Worm (Caenorhabditis elegans) whole organism, young adult: Measurements from ENCODE around the gene col-111.

ENCODE experiments used
- F23B12.7 ChIP-seq: sonication (generic microtip); optimal IDR thresholded peaks from 2 replicates; lab custom pipeline; 2017; ENCODE audit warnings: missing genetic modification characterization, mild to moderate bottlenecking, missing compliant biosample characterization, antibody characterized with exemption, moderate library complexity; ENCODE audit not compliant: insufficient read depth
- F37B4.10 ChIP-seq: fragments of 200-800 bp; sonication (Bioruptor generic); IDR thresholded peaks from 2 replicates; pipeline ENCODE4 v1.3.6; 2022; ENCODE audit warnings: missing genetic modification characterization, missing compliant biosample characterization
- F49E8.2 ChIP-seq: sonication (generic microtip); optimal IDR thresholded peaks from 3 replicates; lab custom pipeline; 2017; ENCODE audit warnings: missing genetic modification characterization, mild to moderate bottlenecking, missing compliant biosample characterization, antibody characterized with exemption, moderate library complexity; ENCODE audit not compliant: insufficient read depth
- T07F8.4 ChIP-seq: sonication (generic microtip); optimal IDR thresholded peaks from 2 replicates; lab custom pipeline; 2016; ENCODE audit warnings: mild to moderate bottlenecking, missing genetic modification characterization, moderate library complexity, missing compliant biosample characterization
- Y53F4B.3 ChIP-seq: fragments of 200-800 bp; sonication (Bioruptor generic); IDR thresholded peaks from 2 replicates; pipeline ENCODE4 v1.3.6; 2022; ENCODE audit warnings: missing genetic modification reagents, missing genetic modification characterization, missing compliant biosample characterization
- Y56A3A.18 ChIP-seq: fragments of 200-800 bp; sonication (Bioruptor generic); IDR thresholded peaks from 2 replicates; pipeline ENCODE4 v1.3.6; 2022; ENCODE audit warnings: missing genetic modification reagents, missing genetic modification characterization, missing compliant biosample characterization
- Y67H2A.10 ChIP-seq: fragments of 200-800 bp; sonication (Bioruptor generic); conservative IDR thresholded peaks from 2 replicates; pipeline ENCODE4 v1.3.6; 2022; ENCODE audit warnings: missing genetic modification reagents, missing genetic modification characterization, missing compliant biosample characterization
- Y79H2A.3 ChIP-seq: fragments of 200-800 bp; sonication (Bioruptor generic); conservative IDR thresholded peaks from 2 replicates; pipeline ENCODE4 v1.3.6; 2022; ENCODE audit warnings: missing genetic modification reagents, missing genetic modification characterization, missing compliant biosample characterization
- akir-1 ChIP-seq: fragments of 200-800 bp; sonication (Bioruptor generic); optimal IDR thresholded peaks from 2 replicates; lab custom pipeline; 2018; ENCODE audit warnings: mild to moderate bottlenecking, missing genetic modification characterization, moderate library complexity, missing compliant biosample characterization
- ama-1 ChIP-seq, 3 experiments: fragments of 150-350 bp in 1 of 3; sonication (generic microtip) in 2 of 3; optimal IDR thresholded peaks; 2 replicates each; lab custom pipeline; 2014 to 2018; ENCODE audit warnings: missing biosample characterization in 2 of 3, missing genetic modification characterization in 2 of 3, missing genetic modification reagents in 2 of 3
- aptf-2 ChIP-seq: fragments of 200-800 bp; sonication (Bioruptor generic); conservative IDR thresholded peaks from 2 replicates; pipeline ENCODE4 v1.3.6; 2022; ENCODE audit warnings: missing genetic modification reagents, missing genetic modification characterization, missing compliant biosample characterization
- attf-6 ChIP-seq: fragments of 200-800 bp; sonication (Bioruptor generic); IDR thresholded peaks from 2 replicates; pipeline ENCODE4 v1.3.6; 2022; ENCODE audit warnings: missing genetic modification reagents, missing genetic modification characterization, missing compliant biosample characterization
- ccch-3 ChIP-seq: fragments of 200-800 bp; sonication (Bioruptor generic); optimal IDR thresholded peaks from 2 replicates; lab custom pipeline; 2018; ENCODE audit warnings: mild to moderate bottlenecking, missing genetic modification characterization, missing compliant biosample characterization
- cebp-1 ChIP-seq, 2 experiments: fragments of 200-800 bp in 1 of 2; sonication (Bioruptor generic) in 1 of 2; sonication (generic microtip) in 1 of 2; IDR thresholded peaks in 1 of 2; optimal IDR thresholded peaks in 1 of 2; 2 replicates each; pipeline versions ENCODE4 v1.3.6 to Lab custom; 2017 to 2022; ENCODE audit warnings: missing compliant biosample characterization in 2 of 2, missing genetic modification characterization in 2 of 2, mild to moderate bottlenecking in 1 of 2, missing genetic modification reagents in 1 of 2, moderate library complexity in 1 of 2
- ceh-100 ChIP-seq: fragments of 200-800 bp; sonication (Bioruptor generic); IDR thresholded peaks from 2 replicates; pipeline ENCODE4 v1.3.6; 2022; ENCODE audit warnings: missing genetic modification reagents, missing genetic modification characterization, missing compliant biosample characterization
- ceh-79 ChIP-seq: sonication (generic microtip); optimal IDR thresholded peaks from 2 replicates; lab custom pipeline; 2017; ENCODE audit warnings: mild to moderate bottlenecking, missing genetic modification characterization, missing compliant biosample characterization
- die-1 ChIP-seq: sonication (generic microtip); optimal IDR thresholded peaks from 2 replicates; lab custom pipeline; 2016; ENCODE audit warnings: missing genotype, mild to moderate bottlenecking, missing genetic modification characterization, missing compliant biosample characterization
- dpff-1 ChIP-seq: sonication (generic microtip); optimal IDR thresholded peaks from 2 replicates; lab custom pipeline; 2017; ENCODE audit warnings: mild to moderate bottlenecking, missing genetic modification characterization, missing compliant biosample characterization
- efl-1 ChIP-seq: fragments of 150-350 bp; optimal IDR thresholded peaks from 2 replicates; lab custom pipeline; 2014; ENCODE audit warnings: missing biosample characterization, missing genetic modification reagents, missing genetic modification characterization
- ekl-4 ChIP-seq: fragments of 200-800 bp; sonication (Bioruptor generic); IDR thresholded peaks from 2 replicates; pipeline ENCODE4 v1.3.6; 2022; ENCODE audit warnings: missing genetic modification reagents, missing genetic modification characterization, missing compliant biosample characterization
- gei-17 ChIP-seq: fragments of 200-800 bp; sonication (Bioruptor generic); optimal IDR thresholded peaks from 2 replicates; lab custom pipeline; 2018; ENCODE audit warnings: mild to moderate bottlenecking, missing genetic modification characterization, missing compliant biosample characterization
- hlh-12 ChIP-seq: sonication (generic microtip); optimal IDR thresholded peaks from 2 replicates; lab custom pipeline; 2016; ENCODE audit warnings: missing genetic modification characterization, missing compliant biosample characterization
- lsl-1 ChIP-seq: fragments of 200-800 bp; sonication (Bioruptor generic); optimal IDR thresholded peaks from 2 replicates; lab custom pipeline; 2018; ENCODE audit warnings: mild to moderate bottlenecking, missing genetic modification characterization, moderate library complexity, missing compliant biosample characterization
- madf-3 ChIP-seq: fragments of 200-800 bp; sonication (Bioruptor generic); IDR thresholded peaks from 2 replicates; pipeline ENCODE4 v1.3.6; 2022; ENCODE audit warnings: missing genetic modification reagents, missing genetic modification characterization, missing compliant biosample characterization
- nhr-80 ChIP-seq: sonication (generic microtip); optimal IDR thresholded peaks from 2 replicates; lab custom pipeline; 2016; ENCODE audit warnings: missing genetic modification characterization, missing compliant biosample characterization
- rec-8 ChIP-seq, 2 experiments: sonication (generic microtip); optimal IDR thresholded peaks; 2 replicates each; lab custom pipeline; 2016; ENCODE audit warnings: mild to moderate bottlenecking in 2 of 2, missing genetic modification characterization in 2 of 2, missing genetic modification reagents in 2 of 2, missing genotype in 2 of 2, missing biosample characterization in 1 of 2, missing compliant biosample characterization in 1 of 2, moderate library complexity in 1 of 2
- snpc-1.3 ChIP-seq: sonication (generic microtip); optimal IDR thresholded peaks from 2 replicates; lab custom pipeline; 2017; ENCODE audit warnings: missing genetic modification characterization, mild to moderate bottlenecking, missing compliant biosample characterization, antibody characterized with exemption, moderate library complexity, missing genotype, missing genetic modification reagents; ENCODE audit not compliant: insufficient read depth
- somi-1 ChIP-seq: fragments of 200-800 bp; sonication (Bioruptor generic); optimal IDR thresholded peaks from 2 replicates; lab custom pipeline; 2018; ENCODE audit warnings: mild to moderate bottlenecking, missing genetic modification characterization, missing compliant biosample characterization
- tbp1 ChIP-seq: fragments of 200-800 bp; sonication (Bioruptor generic); optimal IDR thresholded peaks from 2 replicates; lab custom pipeline; 2018; ENCODE audit warnings: mild to moderate bottlenecking, missing genetic modification characterization, missing compliant biosample characterization
- tbx-9 ChIP-seq: sonication (generic microtip); optimal IDR thresholded peaks from 2 replicates; lab custom pipeline; 2016; ENCODE audit warnings: borderline replicate concordance, missing genetic modification characterization, inconsistent platforms, missing compliant biosample characterization
- zfh-2 ChIP-seq: fragments of 200-800 bp; sonication (Bioruptor generic); conservative IDR thresholded peaks from 2 replicates; pipeline ENCODE4 v1.3.6; 2022; ENCODE audit warnings: missing genetic modification reagents, missing genetic modification characterization, missing compliant biosample characterization
- zim-3 ChIP-seq: sonication (generic microtip); optimal IDR thresholded peaks from 2 replicates; lab custom pipeline; 2017; ENCODE audit warnings: mild to moderate bottlenecking, missing genetic modification characterization, moderate library complexity, missing compliant biosample characterization
- ztf-25 ChIP-seq: fragments of 200-800 bp; sonication (Bioruptor generic); IDR thresholded peaks from 2 replicates; pipeline ENCODE4 v1.3.6; 2022; ENCODE audit warnings: missing genetic modification reagents, missing genetic modification characterization, missing compliant biosample characterization

Gene col-111

ce11 chrIV:4703911-4704310, 46.1 kb upstream of the col-111 start, which contains the start of gene ogdh-1:
Gene ogdh-1, minus strand, starts transcription at chrIV:4704011.
- TF ChIP-seq efl-1 (GFP tag; lab: Kevin White, UChicago) (no peak), attf-6 (GFP tag; lab: Robert Waterston, UW) (no peak), Y79H2A.3 (GFP tag; lab: Robert Waterston, UW) (no peak), Y56A3A.18 (GFP tag; lab: Robert Waterston, UW) (no peak), ekl-4 (GFP tag; lab: Robert Waterston, UW) (no peak), ccch-3 (no peak), T07F8.4 (tag; lab: Kevin White, UChicago) (no peak), die-1 (tag; lab: Kevin White, UChicago) (no peak), ceh-100 (no peak), zim-3 (tag; lab: Kevin White, UChicago) (no peak), ama-1 (optimal IDR thresholded peaks at IDR 0.05; lab: Kevin White, UChicago) (no peak), ama-1 (GFP tag; optimal IDR thresholded peaks at IDR 0.05; lab: Kevin White, UChicago) (no peak), F23B12.7 (tag; lab: Kevin White, UChicago) (no peak), Y67H2A.10 (no peak), dpff-1 (tag; lab: Kevin White, UChicago) (no peak), F49E8.2 (tag; lab: Kevin White, UChicago) (no peak), ztf-25 (no peak), aptf-2 (GFP tag; lab: Robert Waterston, UW) (no peak), cebp-1 (GFP tag; IDR thresholded peaks at IDR 0.05; lab: Robert Waterston, UW) (no peak), cebp-1 (tag; optimal IDR thresholded peaks at IDR 0.05; lab: Kevin White, UChicago) (no peak), rec-8 (tag; optimal IDR thresholded peaks at IDR 0.05; lab: Kevin White, UChicago) (no peak)

DNA sequence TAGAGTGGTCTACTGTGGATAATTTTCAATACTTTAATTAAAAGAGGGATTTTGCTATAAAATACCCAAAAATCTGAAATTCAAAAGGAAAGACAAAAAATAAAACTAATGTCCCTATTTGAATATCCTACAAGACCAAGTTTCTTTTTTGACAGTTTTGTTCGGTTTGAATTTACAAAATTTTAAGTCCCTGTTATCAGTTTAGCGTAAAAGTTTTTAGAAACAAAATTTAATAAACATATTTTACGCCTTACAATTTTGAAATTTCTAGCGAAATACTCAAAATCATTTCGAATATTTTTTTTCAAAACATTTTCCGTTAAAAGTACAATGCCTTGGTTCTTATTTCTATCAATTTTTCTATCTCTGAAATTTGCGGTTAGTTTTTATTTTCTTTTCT, 34.7 kb upstream of the col-111 start, which contains the start of gene spe-51:
Gene spe-51, plus strand, starts transcription at position 301 of the 400 bp plus-strand sequence.
- no peak for TF ChIP-seq hlh-12 (tag; lab: Kevin White, UChicago)

ce11 chrIV:4688221-4688620, 30.4 kb upstream of the col-111 start, which contains the start of gene bus-4:
Gene bus-4, plus strand, starts transcription at chrIV:4688269.
- no peak for TF ChIP-seq ceh-79 (tag; lab: Kevin White, UChicago)
- TF ChIP-seq tbp1 (GFP tag; lab: Kevin White, UChicago) = no peak
- TF ChIP-seq T07F8.4 (tag; lab: Kevin White, UChicago) = no peak
- no peak for TF ChIP-seq akir-1 (GFP tag; lab: Kevin White, UChicago)
- no peak for TF ChIP-seq somi-1
- no peak for TF ChIP-seq madf-3 (GFP tag; lab: Robert Waterston, UW)
- TF ChIP-seq lsl-1 = no peak
- no peak for TF ChIP-seq F37B4.10 (GFP tag; lab: Robert Waterston, UW)
- TF ChIP-seq Y53F4B.3 = no peak
- TF ChIP-seq snpc-1.3 = no peak
- no peak for TF ChIP-seq gei-17
- no peak for TF ChIP-seq tbx-9 (tag; lab: Kevin White, UChicago)

DNA sequence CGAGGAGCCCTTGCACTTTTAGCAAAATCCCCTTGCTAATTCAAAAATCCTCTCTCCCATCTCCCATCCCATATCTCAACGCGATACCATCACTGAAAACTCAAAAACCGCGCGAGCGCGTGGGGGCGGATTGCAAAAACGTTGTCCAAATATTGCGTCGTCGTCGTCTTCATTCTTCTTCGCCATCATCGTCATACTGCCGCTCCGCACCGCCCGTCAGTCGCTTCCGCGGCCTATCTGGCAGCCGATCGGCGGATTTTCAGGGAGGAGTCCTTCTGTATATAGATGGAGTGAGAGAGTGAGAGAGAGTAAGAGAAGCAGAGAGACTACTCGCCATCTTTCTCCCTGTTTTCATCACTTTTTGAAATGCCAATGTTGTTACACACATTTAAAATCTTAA, 29.1 kb upstream of the col-111 start:
- TF ChIP-seq nhr-80 (tag; lab: Kevin White, UChicago) (no peak), zfh-2 (GFP tag; lab: Robert Waterston, UW) (peak; percentile 66)
